Worm (Caenorhabditis elegans): ENCODE measurements around the gene F55C12.2.

The F55C12.2 gene

DNA sequence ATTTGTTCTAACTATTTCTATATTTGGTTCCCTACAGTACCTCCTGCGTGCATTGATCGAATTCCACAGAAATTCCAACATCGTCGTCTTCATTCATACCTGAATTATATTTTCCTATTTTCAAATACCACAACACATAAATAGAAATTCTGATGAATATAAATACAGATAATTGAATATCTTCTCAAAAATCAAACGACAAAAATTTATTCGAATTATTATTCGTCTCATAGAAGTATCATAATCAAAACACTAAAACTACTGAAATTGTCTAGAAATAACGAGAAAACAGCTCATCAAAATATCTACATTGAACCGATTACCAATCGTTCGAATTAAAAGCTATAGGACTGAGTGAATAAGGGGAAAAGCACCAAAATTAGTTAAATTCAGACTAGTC is 43.5 kb upstream of the F55C12.2 start, which contains the start of gene gtap-1:
TSS of gene gtap-1 (minus strand) at position 101 of the 400 bp plus-strand sequence.
- TF ChIP-seq nhr-102 (tag; optimal IDR thresholded peaks at IDR 0.05): no peak
- TF ChIP-seq ZK546.5 (tag; optimal IDR thresholded peaks at IDR 0.05): no peak
- TF ChIP-seq daf-16 (GFP tag; optimal IDR thresholded peaks at IDR 0.05): no peak
- no peak for TF ChIP-seq daf-16 (tag; optimal IDR thresholded peaks at IDR 0.05)
- no peak for TF ChIP-seq unc-62 (GFP tag; optimal IDR thresholded peaks at IDR 0.05 in 1 of 2)
- TF ChIP-seq unc-62 (tag; optimal IDR thresholded peaks at IDR 0.05): no peak
- no peak for TF ChIP-seq F44E2.7 (GFP tag; IDR thresholded peaks at IDR 0.05)
- TF ChIP-seq nhr-76 (tag; optimal IDR thresholded peaks at IDR 0.05): no peak
- TF ChIP-seq lin-38 (GFP tag; IDR thresholded peaks at IDR 0.05): no peak
- TF ChIP-seq lir-3 (tag; optimal IDR thresholded peaks at IDR 0.05): no peak
- no peak for TF ChIP-seq set-16 (GFP tag; IDR thresholded peaks at IDR 0.05)
- TF ChIP-seq fkh-10 (GFP tag; optimal IDR thresholded peaks at IDR 0.05): no peak
- TF ChIP-seq php-3 (GFP tag; IDR thresholded peaks at IDR 0.05): no peak
- TF ChIP-seq tag-97 (GFP tag; IDR thresholded peaks at IDR 0.05): no peak
- TF ChIP-seq nhr-77 (tag; optimal IDR thresholded peaks at IDR 0.05): no peak
- no peak for TF ChIP-seq zip-11 (GFP tag; IDR thresholded peaks at IDR 0.05)
- TF ChIP-seq mes-2 (tag; optimal IDR thresholded peaks at IDR 0.05; ENCODE audit: poor library complexity, severe bottlenecking): no peak

DNA sequence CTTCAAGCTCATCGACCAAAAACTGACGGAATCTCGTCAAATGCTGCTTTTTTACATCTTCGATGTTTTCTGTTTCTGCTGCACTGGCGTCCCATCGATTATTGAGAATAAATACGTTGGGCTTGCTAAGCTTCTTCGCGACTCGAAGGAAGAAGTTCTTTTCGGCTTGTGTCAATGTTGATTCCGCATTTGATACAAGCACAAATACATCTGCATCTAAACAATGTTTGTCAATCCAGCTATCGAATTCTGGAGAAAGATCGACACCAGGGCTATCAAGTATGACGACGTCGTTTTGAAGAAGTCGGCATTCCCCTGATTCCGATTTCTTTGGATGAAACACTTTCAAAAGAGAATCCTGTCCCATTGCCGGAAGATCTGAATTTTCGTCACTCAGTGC is 41.5 kb upstream of the F55C12.2 start:
- no peak for TF ChIP-seq snpc-4 (tag; optimal IDR thresholded peaks at IDR 0.05)
- TF ChIP-seq aha-1 (tag): peak; percentile 93

ce11 chrII:5836153-5836719 is 40.4 kb upstream of the F55C12.2 start, which contains the start of gene fzo-1:
Gene fzo-1, minus strand, starts transcription at chrII:5836203.
- TF ChIP-seq nhr-237 (tag; optimal IDR thresholded peaks at IDR 0.05) (no peak), F44E2.7 (GFP tag; IDR thresholded peaks at IDR 0.05) (no peak), ztf-7 (tag; optimal IDR thresholded peaks at IDR 0.05) (no peak), ceh-20 (GFP tag; IDR thresholded peaks at IDR 0.05) (no peak), egl-27 (tag; optimal IDR thresholded peaks at IDR 0.05) (no peak), Y105C5A.15 (GFP tag; IDR thresholded peaks at IDR 0.05) (no peak), nhr-76 (tag; optimal IDR thresholded peaks at IDR 0.05) (no peak), duxl-1 (tag; optimal IDR thresholded peaks at IDR 0.05; ENCODE audit: poor library complexity) (no peak), spr-3 (GFP tag; optimal IDR thresholded peaks at IDR 0.05) (no peak), tag-97 (GFP tag; IDR thresholded peaks at IDR 0.05) (no peak), zip-2 (tag; optimal IDR thresholded peaks at IDR 0.05) (no peak), mxl-3 (GFP tag; optimal IDR thresholded peaks at IDR 0.05) (no peak), zfp-3 (GFP tag; conservative IDR thresholded peaks at IDR 0.05) (no peak), unc-62 (GFP tag; optimal IDR thresholded peaks at IDR 0.05 in 1 of 2) (no peak), unc-62 (tag; optimal IDR thresholded peaks at IDR 0.05) (no peak), mep-1 (tag; optimal IDR thresholded peaks at IDR 0.05) (peak; percentile 19), nhr-11 (tag; optimal IDR thresholded peaks at IDR 0.05) (no peak), fkh-10 (GFP tag; optimal IDR thresholded peaks at IDR 0.05) (no peak), lin-13 (GFP tag; optimal IDR thresholded peaks at IDR 0.05) (no peak), dpl-1 (GFP tag; optimal IDR thresholded peaks at IDR 0.05) (peak; percentile 16), D1046.2 (GFP tag; IDR thresholded peaks at IDR 0.05) (no peak), skn-1 (tag; optimal IDR thresholded peaks at IDR 0.05) (no peak), nhr-77 (tag; optimal IDR thresholded peaks at IDR 0.05) (no peak), rbr-2 (tag; optimal IDR thresholded peaks at IDR 0.05) (no peak), ctbp-1 (GFP tag; IDR thresholded peaks at IDR 0.05) (no peak), lin-1 (GFP tag; IDR thresholded peaks at IDR 0.05) (no peak), hlh-30 (tag; optimal IDR thresholded peaks at IDR 0.05; ENCODE audit: insufficient read depth) (peak; percentile 36), tra-1 (GFP tag; IDR thresholded peaks at IDR 0.05) (no peak), madf-9 (GFP tag; conservative IDR thresholded peaks at IDR 0.05) (no peak), snpc-1.2 (GFP tag; IDR thresholded peaks at IDR 0.05) (no peak), nhr-42 (GFP tag; IDR thresholded peaks at IDR 0.05) (no peak), zfp-2 (tag; optimal IDR thresholded peaks at IDR 0.05) (no peak), aly-2 (tag; optimal IDR thresholded peaks at IDR 0.05) (no peak), egl-43 (GFP tag; IDR thresholded peaks at IDR 0.05) (no peak), daf-16 (GFP tag; optimal IDR thresholded peaks at IDR 0.05) (no peak), daf-16 (tag; optimal IDR thresholded peaks at IDR 0.05) (no peak), hif-1 (tag; optimal IDR thresholded peaks at IDR 0.05) (peak in 1 of 2 experiments; percentile 77), Y48G9A.11 (GFP tag; IDR thresholded peaks at IDR 0.05) (no peak)
